Worm (Caenorhabditis elegans) whole organism, early embryonic: ENCODE measurements around the gene lev-9.

Source experiments
- B0310.2 ChIP-seq: sonication (generic microtip); optimal IDR thresholded peaks from 2 replicates; lab custom pipeline; 2016; ENCODE audit warnings: mild to moderate bottlenecking, missing genetic modification characterization, missing compliant biosample characterization
- F13C5.2 ChIP-seq: sonication (generic microtip); optimal IDR thresholded peaks from 2 replicates; lab custom pipeline; 2017; ENCODE audit warnings: mild to moderate bottlenecking, missing genetic modification characterization, inconsistent platforms, missing compliant biosample characterization
- aly-1 ChIP-seq: sonication (generic microtip); optimal IDR thresholded peaks from 2 replicates; lab custom pipeline; 2016; ENCODE audit warnings: missing genetic modification characterization, missing compliant biosample characterization
- ama-1 ChIP-seq: fragments of 150-350 bp; optimal IDR thresholded peaks from 2 replicates; lab custom pipeline; 2014
- ceh-13 ChIP-seq: fragments of 200-800 bp; sonication (Bioruptor generic); optimal IDR thresholded peaks from 2 replicates; lab custom pipeline; 2018; ENCODE audit warnings: mild to moderate bottlenecking, missing genetic modification characterization, missing compliant biosample characterization
- ceh-36 ChIP-seq: sonication (generic microtip); optimal IDR thresholded peaks from 2 replicates; lab custom pipeline; 2016; ENCODE audit warnings: missing genetic modification characterization, inconsistent platforms, missing compliant biosample characterization
- ets-7 ChIP-seq: sonication (generic microtip); optimal IDR thresholded peaks from 2 replicates; lab custom pipeline; 2016; ENCODE audit warnings: missing genotype, missing genetic modification characterization, missing compliant biosample characterization
- hmg-4 ChIP-seq: fragments of 200-800 bp; sonication (Bioruptor generic); optimal IDR thresholded peaks from 2 replicates; lab custom pipeline; 2018; ENCODE audit warnings: mild to moderate bottlenecking, missing genetic modification characterization, missing compliant biosample characterization
- hnd-1 ChIP-seq: sonication (generic microtip); optimal IDR thresholded peaks from 2 replicates; lab custom pipeline; 2016; ENCODE audit warnings: missing genetic modification characterization, missing compliant biosample characterization
- scrt-1 ChIP-seq: fragments of 200-800 bp; sonication (Bioruptor generic); IDR thresholded peaks from 2 replicates; pipeline ENCODE4 v1.3.6; 2022; ENCODE audit warnings: missing genetic modification characterization, missing compliant biosample characterization
- sea-1 ChIP-seq: fragments of 200-800 bp; sonication (Bioruptor generic); conservative IDR thresholded peaks from 2 replicates; pipeline ENCODE4 v1.3.6; 2022; ENCODE audit warnings: missing genetic modification characterization, missing compliant biosample characterization
- tbx-11 ChIP-seq: fragments of 200-800 bp; sonication (Bioruptor generic); IDR thresholded peaks from 2 replicates; pipeline ENCODE4 v1.3.6; 2022; ENCODE audit warnings: missing genetic modification characterization, missing compliant biosample characterization
- tra-4 ChIP-seq: sonication (generic microtip); optimal IDR thresholded peaks from 2 replicates; lab custom pipeline; 2017; ENCODE audit warnings: missing genetic modification characterization, missing compliant biosample characterization

- TF ChIP-seq sea-1 (GFP tag; lab: Robert Waterston, UW) (no peak), ceh-13 (GFP tag; lab: Kevin White, UChicago) (no peak), scrt-1 (GFP tag; lab: Robert Waterston, UW) (no peak), ama-1 (no peak), aly-1 (tag; lab: Kevin White, UChicago) (no peak), hmg-4 (no peak), F13C5.2 (no peak), ets-7 (tag; lab: Kevin White, UChicago) (no peak), B0310.2 (tag; lab: Kevin White, UChicago) (no peak), tra-4 (no peak), ceh-36 (tag; lab: Kevin White, UChicago) (no peak), tbx-11 (GFP tag; lab: Robert Waterston, UW) (no peak), hnd-1 (tag; lab: Kevin White, UChicago) (no peak)
These were observed 29.4 kb upstream of the lev-9 start for ce11 chrX:6320887-6321286.
